Fruit fly (Drosophila melanogaster) whole organism, embryonic: ENCODE data around the gene CG2059.

ENCODE experiments used
- Aef1 ChIP-seq: fragments of 200-800 bp; sonication (Bioruptor generic); IDR thresholded peaks from 3 replicates; pipeline ENCODE4 v1.3.6; 2022; ENCODE audit warnings: missing biosample characterization, missing genetic modification characterization
- Atf6 ChIP-seq: fragments of 200-800 bp; sonication (Bioruptor generic); IDR thresholded peaks from 2 replicates; pipeline ENCODE4 v1.3.6; 2022; ENCODE audit warnings: missing biosample characterization, missing genetic modification characterization
- CG10147 ChIP-seq: fragments of 200-800 bp; sonication (Bioruptor generic); optimal IDR thresholded peaks from 2 replicates; lab custom pipeline; 2019; ENCODE audit warnings: missing biosample characterization, mild to moderate bottlenecking, missing genetic modification characterization, moderate library complexity
- CG10321 ChIP-seq: fragments of 200-800 bp; sonication (Bioruptor generic); IDR thresholded peaks from 2 replicates; pipeline ENCODE4 v1.3.6; 2022; ENCODE audit warnings: missing biosample characterization, missing genetic modification characterization
- CG13775 ChIP-seq: fragments of 200-800 bp; sonication (Bioruptor generic); optimal IDR thresholded peaks from 3 replicates; lab custom pipeline; 2017; ENCODE audit warnings: missing biosample characterization, mild to moderate bottlenecking, missing genetic modification characterization
- CG15269 ChIP-seq: fragments of 200-800 bp; sonication (Bioruptor generic); optimal IDR thresholded peaks from 2 replicates; lab custom pipeline; 2018; ENCODE audit warnings: missing biosample characterization, mild to moderate bottlenecking, missing genetic modification characterization, moderate library complexity
- CG1529 ChIP-seq: fragments of 200-800 bp; sonication (Bioruptor generic); optimal IDR thresholded peaks from 3 replicates; lab custom pipeline; 2018; ENCODE audit warnings: missing biosample characterization, missing genetic modification characterization
- CG17385 ChIP-seq: fragments of 200-800 bp; sonication (Bioruptor generic); optimal IDR thresholded peaks from 3 replicates; lab custom pipeline; 2018; ENCODE audit warnings: missing biosample characterization, mild to moderate bottlenecking, missing genetic modification characterization
- CG18011 ChIP-seq: fragments of 200-800 bp; sonication (Bioruptor generic); optimal IDR thresholded peaks from 2 replicates; lab custom pipeline; 2017; ENCODE audit warnings: missing biosample characterization, missing genetic modification characterization, mild to moderate bottlenecking, moderate library complexity, missing genotype
- CG2889 ChIP-seq: fragments of 200-800 bp; sonication (Bioruptor generic); IDR thresholded peaks from 3 replicates; pipeline ENCODE4 v1.3.6; 2022; ENCODE audit warnings: missing biosample characterization, missing genetic modification characterization
- CG30403 ChIP-seq: fragments of 200-800 bp; sonication (Bioruptor generic); optimal IDR thresholded peaks from 3 replicates; lab custom pipeline; 2016; ENCODE audit warnings: missing biosample characterization, missing genetic modification characterization
- CG34422 ChIP-seq: fragments of 200-800 bp; sonication (Bioruptor generic); IDR thresholded peaks from 3 replicates; pipeline ENCODE4 v1.3.6; 2022; ENCODE audit warnings: missing biosample characterization, missing genetic modification characterization
- CG3995 ChIP-seq: fragments of 200-800 bp; sonication (Bioruptor generic); optimal IDR thresholded peaks from 3 replicates; lab custom pipeline; 2016; ENCODE audit warnings: missing biosample characterization, missing genetic modification characterization
- CG4730 ChIP-seq: fragments of 200-800 bp; sonication (Bioruptor generic); IDR thresholded peaks from 2 replicates; pipeline ENCODE4 v1.3.6; 2022; ENCODE audit warnings: missing biosample characterization, missing genetic modification characterization
- CG5180 ChIP-seq: fragments of 200-800 bp; sonication (Bioruptor generic); optimal IDR thresholded peaks from 3 replicates; lab custom pipeline; 2017; ENCODE audit warnings: missing biosample characterization, missing genetic modification characterization, mild to moderate bottlenecking, moderate library complexity, missing genetic modification reagents
- CG6254 ChIP-seq: fragments of 200-800 bp; sonication (Bioruptor generic); optimal IDR thresholded peaks from 3 replicates; lab custom pipeline; 2017; ENCODE audit warnings: mild to moderate bottlenecking, missing biosample characterization, missing genetic modification reagents, missing genetic modification characterization
- CG6272 ChIP-seq: fragments of 200-800 bp; sonication (Bioruptor generic); IDR thresholded peaks from 2 replicates; pipeline ENCODE4 v1.3.6; 2022; ENCODE audit warnings: missing biosample characterization, missing genetic modification characterization
- CG6813 ChIP-seq: fragments of 200-800 bp; sonication (Bioruptor generic); optimal IDR thresholded peaks from 2 replicates; lab custom pipeline; 2017; ENCODE audit warnings: missing biosample characterization, missing genetic modification characterization, mild to moderate bottlenecking, moderate library complexity, missing genetic modification reagents
- CG7745 ChIP-seq: fragments of 200-800 bp; sonication (Bioruptor generic); optimal IDR thresholded peaks from 2 replicates; lab custom pipeline; 2018; ENCODE audit warnings: missing biosample characterization, mild to moderate bottlenecking, missing genetic modification characterization, moderate library complexity
- CG8765 ChIP-seq: fragments of 200-800 bp; sonication (Bioruptor generic); IDR thresholded peaks from 2 replicates; pipeline ENCODE4 v1.3.6; 2022; ENCODE audit warnings: missing biosample characterization, missing genetic modification characterization
- Dip2 ChIP-seq: fragments of 200-800 bp; sonication (Bioruptor generic); IDR thresholded peaks from 2 replicates; pipeline ENCODE4 v1.3.6; 2022; ENCODE audit warnings: missing biosample characterization, missing genetic modification characterization
- HHEX ChIP-seq: fragments of 200-800 bp; sonication (Bioruptor generic); optimal IDR thresholded peaks from 3 replicates; lab custom pipeline; 2017; ENCODE audit warnings: missing biosample characterization, mild to moderate bottlenecking, missing genetic modification characterization, missing genetic modification reagents
- Hey ChIP-seq: fragments of 200-800 bp; sonication (Bioruptor generic); optimal IDR thresholded peaks from 3 replicates; lab custom pipeline; 2018; ENCODE audit warnings: missing biosample characterization, mild to moderate bottlenecking, missing genetic modification characterization
- NK7.1 ChIP-seq: fragments of 200-800 bp; sonication (Bioruptor generic); optimal IDR thresholded peaks from 3 replicates; lab custom pipeline; 2016; ENCODE audit warnings: missing biosample characterization, missing genetic modification characterization
- Rx ChIP-seq: fragments of 200-800 bp; sonication (Bioruptor generic); IDR thresholded peaks from 2 replicates; pipeline ENCODE4 v1.3.6; 2022; ENCODE audit warnings: missing biosample characterization, missing genetic modification characterization
- Ssrp ChIP-seq: fragments of 200-800 bp; sonication (Bioruptor generic); optimal IDR thresholded peaks from 2 replicates; lab custom pipeline; 2018; ENCODE audit warnings: missing biosample characterization, mild to moderate bottlenecking, missing genetic modification characterization, moderate library complexity
- TFAM ChIP-seq: fragments of 200-800 bp; sonication (Bioruptor generic); optimal IDR thresholded peaks from 2 replicates; lab custom pipeline; 2017; ENCODE audit warnings: missing biosample characterization, missing genetic modification characterization, inconsistent platforms
- Xbp1 ChIP-seq: fragments of 200-800 bp; sonication (Bioruptor generic); optimal IDR thresholded peaks from 3 replicates; lab custom pipeline; 2016; ENCODE audit warnings: missing biosample characterization, mild to moderate bottlenecking, missing genetic modification characterization
- YL-1 ChIP-seq: fragments of 200-800 bp; sonication (Bioruptor generic); optimal IDR thresholded peaks from 3 replicates; lab custom pipeline; 2017; ENCODE audit warnings: missing biosample characterization, mild to moderate bottlenecking, missing genetic modification characterization
- ash1 ChIP-seq: fragments of 200-800 bp; sonication (Bioruptor generic); optimal IDR thresholded peaks from 2 replicates; lab custom pipeline; 2018; ENCODE audit warnings: missing biosample characterization, mild to moderate bottlenecking, missing genetic modification characterization
- bbx ChIP-seq: fragments of 200-800 bp; sonication (Bioruptor generic); IDR thresholded peaks from 2 replicates; pipeline ENCODE4 v1.3.6; 2022; ENCODE audit warnings: missing biosample characterization, missing genetic modification characterization; ENCODE audit not compliant: partially characterized antibody
- bowl ChIP-seq: fragments of 200-800 bp; sonication (Bioruptor generic); IDR thresholded peaks from 2 replicates; pipeline ENCODE4 v1.3.6; 2022; ENCODE audit warnings: missing biosample characterization, missing genetic modification characterization
- dan ChIP-seq: fragments of 200-800 bp; sonication (Bioruptor generic); IDR thresholded peaks from 2 replicates; pipeline ENCODE4 v1.3.6; 2022; ENCODE audit warnings: missing biosample characterization, missing genetic modification characterization
- dati ChIP-seq: fragments of 200-800 bp; sonication (Bioruptor generic); IDR thresholded peaks from 2 replicates; pipeline ENCODE4 v1.3.6; 2022; ENCODE audit warnings: missing biosample characterization, missing genetic modification characterization
- dimm ChIP-seq: fragments of 200-800 bp; sonication (Bioruptor generic); IDR thresholded peaks from 2 replicates; pipeline ENCODE4 v1.3.6; 2022; ENCODE audit warnings: missing biosample characterization, missing genetic modification characterization
- emc ChIP-seq: fragments of 200-800 bp; sonication (Bioruptor generic); optimal IDR thresholded peaks from 2 replicates; lab custom pipeline; 2016; ENCODE audit warnings: missing biosample characterization, missing genetic modification characterization
- ftz-f1 ChIP-seq: fragments of 200-800 bp; sonication (Bioruptor generic); optimal IDR thresholded peaks from 2 replicates; lab custom pipeline; 2016; ENCODE audit warnings: missing biosample characterization, missing genetic modification characterization
- inv ChIP-seq: fragments of 200-800 bp; sonication (Bioruptor generic); IDR thresholded peaks from 2 replicates; pipeline ENCODE4 v1.3.6; 2022; ENCODE audit warnings: missing biosample characterization, missing genetic modification characterization; ENCODE audit not compliant: partially characterized antibody
- jigr1 ChIP-seq: fragments of 200-800 bp; sonication (Bioruptor generic); IDR thresholded peaks from 3 replicates; pipeline ENCODE4 v1.3.6; 2022; ENCODE audit warnings: missing biosample characterization, missing genetic modification characterization
- kni ChIP-seq: fragments of 200-800 bp; sonication (Bioruptor generic); optimal IDR thresholded peaks from 3 replicates; lab custom pipeline; 2017; ENCODE audit warnings: mild to moderate bottlenecking, missing biosample characterization, missing genetic modification reagents, missing genetic modification characterization
- lola ChIP-seq, 3 experiments: fragments of >200 bp in 2 of 3; fragments of 200-800 bp in 1 of 3; sonication (Bioruptor generic) in 1 of 3; optimal IDR thresholded peaks; 2 replicates each; lab custom pipeline; 2017 to 2019; ENCODE audit warnings: missing biosample characterization in 3 of 3, missing genetic modification characterization in 3 of 3, mild to moderate bottlenecking in 1 of 3, moderate library complexity in 1 of 3
- luna ChIP-seq: fragments of 200-800 bp; sonication (Bioruptor generic); optimal IDR thresholded peaks from 2 replicates; lab custom pipeline; 2016; ENCODE audit warnings: missing biosample characterization, missing genetic modification characterization
- onecut ChIP-seq: fragments of 200-800 bp; sonication (Bioruptor generic); IDR thresholded peaks from 2 replicates; pipeline ENCODE4 v1.3.6; 2022; ENCODE audit warnings: missing biosample characterization, missing genetic modification characterization
- pb ChIP-seq: fragments of 200-800 bp; sonication (Bioruptor generic); optimal IDR thresholded peaks from 3 replicates; lab custom pipeline; 2016; ENCODE audit warnings: missing biosample characterization, missing genetic modification characterization
- pfk ChIP-seq: fragments of 200-800 bp; sonication (Bioruptor generic); optimal IDR thresholded peaks from 2 replicates; lab custom pipeline; 2018; ENCODE audit warnings: missing biosample characterization, mild to moderate bottlenecking, missing genetic modification characterization, moderate library complexity
- sc ChIP-seq, 3 experiments: fragments of >200 bp in 2 of 3; fragments of 200-800 bp in 1 of 3; sonication (Bioruptor generic) in 1 of 3; optimal IDR thresholded peaks; 2 replicates in 2 of 3; 3 replicates in 1 of 3; lab custom pipeline; 2017; ENCODE audit warnings: mild to moderate bottlenecking in 1 of 3, missing biosample characterization in 1 of 3, missing genetic modification characterization in 1 of 3, missing genetic modification reagents in 1 of 3
- slp2 ChIP-seq: fragments of 200-800 bp; sonication (Bioruptor generic); optimal IDR thresholded peaks from 2 replicates; lab custom pipeline; 2016; ENCODE audit warnings: missing biosample characterization, missing genetic modification characterization
- tup ChIP-seq: fragments of 200-800 bp; sonication (Bioruptor generic); optimal IDR thresholded peaks from 2 replicates; lab custom pipeline; 2016; ENCODE audit warnings: missing biosample characterization, mild to moderate bottlenecking, missing genetic modification characterization, moderate library complexity

CG2059 gene

DNA sequence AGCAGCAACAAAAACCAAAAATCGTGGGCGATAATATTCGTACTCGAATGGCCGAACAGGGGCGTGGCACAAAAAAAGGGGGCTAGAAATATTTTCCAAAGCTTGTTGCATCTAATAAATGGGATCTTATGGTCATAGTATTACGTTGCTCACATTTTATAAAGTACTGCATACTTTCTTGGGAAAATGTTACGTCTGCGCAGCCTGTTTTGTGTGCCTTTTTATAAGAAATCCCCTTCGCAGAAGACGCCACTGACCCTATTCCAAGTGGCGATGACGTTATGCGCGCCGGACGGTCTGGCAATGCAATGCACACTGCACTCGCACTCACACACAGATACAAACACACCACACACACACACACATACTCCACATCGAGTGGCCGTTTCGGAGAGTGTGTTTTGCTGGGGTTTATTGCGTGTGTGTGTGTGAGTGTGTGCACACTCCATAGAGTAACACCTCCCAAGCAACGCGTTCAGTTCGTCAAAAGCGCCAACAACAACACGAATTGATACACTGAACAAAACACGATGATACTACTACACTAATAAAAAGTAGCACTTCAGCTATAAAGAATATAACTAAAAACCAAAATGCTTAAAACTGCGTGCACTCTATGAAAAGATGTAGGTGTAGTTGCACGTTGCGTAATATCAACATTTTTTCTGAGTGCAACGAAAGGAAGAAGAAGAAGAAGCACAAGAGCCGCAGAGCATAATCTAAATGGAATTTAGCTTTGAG lies 7.1 kb downstream of the CG2059 start (continued):
- no peak for TF ChIP-seq pfk (GFP tag; lab: Kevin White, UChicago)
- peak; percentile 57 for TF ChIP-seq emc (GFP tag; lab: Kevin White, UChicago)
- TF ChIP-seq Dip2 (GFP tag; lab: Robert Waterston, UW) = no peak
- TF ChIP-seq CG4730 (GFP tag; lab: Robert Waterston, UW) = peak; percentile 78
- no peak for TF ChIP-seq inv (GFP tag; lab: Robert Waterston, UW)
- peak; percentile 90 for TF ChIP-seq CG17385 (GFP tag; lab: Kevin White, UChicago)
- TF ChIP-seq tup = peak; percentile 56
- TF ChIP-seq CG6813 (GFP tag; lab: Kevin White, UChicago) = peak; percentile 68
- peak; percentile 46 for TF ChIP-seq CG5180
- peak; percentile 89 for TF ChIP-seq Ssrp (tag; lab: Kevin White, UChicago)
- peak; percentile 77; the same call in 1 of the 2 replicates for TF ChIP-seq dati (GFP tag; lab: Robert Waterston, UW)
- TF ChIP-seq ftz-f1 = no peak
- TF ChIP-seq CG7745 (tag; lab: Kevin White, UChicago) = peak; percentile 58
- TF ChIP-seq Hey = no peak
- TF ChIP-seq HHEX (GFP tag; lab: Kevin White, UChicago) = peak; percentile 64
- peak in 1 of 3 experiments; percentile 83 for TF ChIP-seq lola (GFP tag; optimal IDR thresholded peaks at IDR 0.05; lab: Kevin White, UChicago)
- peak; percentile 52 for TF ChIP-seq kni (GFP tag; lab: Kevin White, UChicago)
- peak; percentile 88 for TF ChIP-seq Rx (GFP tag; lab: Robert Waterston, UW)
- peak; percentile 77 for TF ChIP-seq CG30403 (GFP tag; lab: Kevin White, UChicago)
- TF ChIP-seq CG34422 (GFP tag; lab: Robert Waterston, UW) = peak; percentile 82
- TF ChIP-seq Xbp1 = peak; percentile 84
- peak; percentile 73 for TF ChIP-seq CG6254 (GFP tag; lab: Kevin White, UChicago)
- peak; percentile 77 for TF ChIP-seq dan
- TF ChIP-seq Aef1 (GFP tag; lab: Robert Waterston, UW) = peak; percentile 63
- TF ChIP-seq bbx = no peak
- TF ChIP-seq onecut = peak; percentile 72
- TF ChIP-seq CG2889 (GFP tag; lab: Robert Waterston, UW) = peak; percentile 36; the same call in 1 of the 3 replicates
- TF ChIP-seq dimm (GFP tag; lab: Robert Waterston, UW) = peak; percentile 66
- peak; percentile 58 for TF ChIP-seq TFAM (GFP tag; lab: Kevin White, UChicago)
- TF ChIP-seq luna (GFP tag; lab: Kevin White, UChicago) = no peak
- peak; percentile 77; the same call in 1 of the 2 replicates for TF ChIP-seq CG8765
- peak; percentile 75 for TF ChIP-seq bowl
- TF ChIP-seq jigr1 (GFP tag; lab: Robert Waterston, UW) = peak; percentile 77
- no peak for TF ChIP-seq ash1 (GFP tag; lab: Kevin White, UChicago)
- TF ChIP-seq sc (optimal IDR thresholded peaks at IDR 0.05; lab: Kevin White, UChicago) = no peak
- peak; percentile 72 for TF ChIP-seq sc (GFP tag; optimal IDR thresholded peaks at IDR 0.05; lab: Kevin White, UChicago)
- TF ChIP-seq YL-1 = peak; percentile 6
- peak; percentile 59 for TF ChIP-seq CG13775 (GFP tag; lab: Kevin White, UChicago)
- TF ChIP-seq pb (GFP tag; lab: Kevin White, UChicago) = peak; percentile 71
- TF ChIP-seq CG3995 = no peak
- TF ChIP-seq NK7.1 (GFP tag; lab: Kevin White, UChicago) = peak; percentile 83
- TF ChIP-seq CG15269 = peak; percentile 68
- TF ChIP-seq CG10321 (GFP tag; lab: Robert Waterston, UW) = no peak
- peak; percentile 85 for TF ChIP-seq CG6272 (GFP tag; lab: Robert Waterston, UW)
- no peak for TF ChIP-seq Atf6
- TF ChIP-seq CG18011 (GFP tag; lab: Kevin White, UChicago) = no peak
- peak; percentile 76 for TF ChIP-seq CG1529
- peak; percentile 51 for TF ChIP-seq CG10147 (GFP tag; lab: Kevin White, UChicago)
- peak; percentile 77 for TF ChIP-seq slp2 (GFP tag; lab: Kevin White, UChicago)
